Fruit fly (Drosophila melanogaster) S2 (cell line): ENCODE data around the gene Pfdn6.

Source experiments
- CG8478 ChIP-seq: fragments of >200 bp; optimal IDR thresholded peaks from 2 replicates; lab custom pipeline; 2018
- CTCF ChIP-seq, 2 experiments: fragments of >200 bp; optimal IDR thresholded peaks; 2 replicates each; lab custom pipeline; 2018

dm6 chr3L:19903400-19903846 is 20.0 kb upstream of the Pfdn6 start:
- no peak for TF ChIP-seq CG8478
- no peak for TF ChIP-seq CTCF (optimal IDR thresholded peaks at IDR 0.05; lab: Kevin White, UChicago)
